Fruit fly (Drosophila melanogaster): ENCODE data around the gene Hmx.

The Hmx gene

dm6 chr3R:17591831-17592230, 33.1 kb downstream of the Hmx start (continued):
- no peak for TF ChIP-seq mld (GFP tag; IDR thresholded peaks at IDR 0.05; ENCODE audit: partially characterized antibody)
- no peak for TF ChIP-seq CG5180 (GFP tag; optimal IDR thresholded peaks at IDR 0.05)
- no peak for TF ChIP-seq croc (GFP tag; conservative IDR thresholded peaks at IDR 0.05)
- no peak for TF ChIP-seq HHEX (GFP tag; optimal IDR thresholded peaks at IDR 0.05)
- no peak for TF ChIP-seq CG4360 (GFP tag; IDR thresholded peaks at IDR 0.05)
- 0 out of 2 replicates have a peak, but pooled peaks have one; percentile 19 for TF ChIP-seq sisA (GFP tag; IDR thresholded peaks at IDR 0.05)
- no peak for TF ChIP-seq Trl (optimal IDR thresholded peaks at IDR 0.05)
- no peak for TF ChIP-seq Trl (GFP tag; optimal IDR thresholded peaks at IDR 0.05)
- TF ChIP-seq ranshi (GFP tag; IDR thresholded peaks at IDR 0.05) = no peak
- TF ChIP-seq lab (GFP tag; optimal IDR thresholded peaks at IDR 0.05) = no peak
- TF ChIP-seq Max (GFP tag; optimal IDR thresholded peaks at IDR 0.05) = no peak
- no peak for TF ChIP-seq MBD-R2 (GFP tag; IDR thresholded peaks at IDR 0.05)
- no peak for TF ChIP-seq Mes4 (GFP tag; optimal IDR thresholded peaks at IDR 0.05)
- TF ChIP-seq ftz-f1 (GFP tag; optimal IDR thresholded peaks at IDR 0.05) = no peak
- no peak for TF ChIP-seq Atf6 (GFP tag; IDR thresholded peaks at IDR 0.05)
- TF ChIP-seq ssp (GFP tag; IDR thresholded peaks at IDR 0.05) = no peak
- TF ChIP-seq CG14710 (tag; optimal IDR thresholded peaks at IDR 0.05) = peak; percentile 16
- TF ChIP-seq Mad (GFP tag; optimal IDR thresholded peaks at IDR 0.05) = no peak
- TF ChIP-seq run (tag; optimal IDR thresholded peaks at IDR 0.05) = no peak
- TF ChIP-seq CG11504 (tag; optimal IDR thresholded peaks at IDR 0.05) = peak; percentile 54
- peak; percentile 48 for TF ChIP-seq phol (tag; optimal IDR thresholded peaks at IDR 0.05)
- TF ChIP-seq oc (tag; optimal IDR thresholded peaks at IDR 0.05) = no peak
- TF ChIP-seq CG1647 (GFP tag; optimal IDR thresholded peaks at IDR 0.05) = no peak
- no peak for TF ChIP-seq CG6813 (GFP tag; optimal IDR thresholded peaks at IDR 0.05)
- TF ChIP-seq wor (GFP tag; IDR thresholded peaks at IDR 0.05) = no peak
- no peak for TF ChIP-seq slp2 (GFP tag; optimal IDR thresholded peaks at IDR 0.05)
- TF ChIP-seq dmrt11E (tag; optimal IDR thresholded peaks at IDR 0.05) = peak; percentile 42
- TF ChIP-seq CG4707 (GFP tag; optimal IDR thresholded peaks at IDR 0.05) = no peak
- no peak for TF ChIP-seq Deaf1 (tag; optimal IDR thresholded peaks at IDR 0.05)
- TF ChIP-seq CG13775 (GFP tag; optimal IDR thresholded peaks at IDR 0.05) = no peak
- TF ChIP-seq B-H2 (GFP tag; optimal IDR thresholded peaks at IDR 0.05) = no peak
- TF ChIP-seq sna (GFP tag; IDR thresholded peaks at IDR 0.05; ENCODE audit: partially characterized antibody) = no peak
- no peak for TF ChIP-seq Oli (tag; optimal IDR thresholded peaks at IDR 0.05)
- no peak for TF ChIP-seq MTF-1 (GFP tag; optimal IDR thresholded peaks at IDR 0.05; ENCODE audit: borderline replicate concordance)
- no peak for TF ChIP-seq NfI (GFP tag; optimal IDR thresholded peaks at IDR 0.05)
- TF ChIP-seq Rfx (GFP tag; IDR thresholded peaks at IDR 0.05) = no peak
- no peak for TF ChIP-seq trem (tag; optimal IDR thresholded peaks at IDR 0.05)
- TF ChIP-seq CG32532 (GFP tag; IDR thresholded peaks at IDR 0.05) = no peak
- no peak for TF ChIP-seq B-H1 (GFP tag; IDR thresholded peaks at IDR 0.05)
- no peak for TF ChIP-seq Optix (GFP tag; IDR thresholded peaks at IDR 0.05)
- TF ChIP-seq CG15073 (GFP tag; optimal IDR thresholded peaks at IDR 0.05) = no peak
- TF ChIP-seq CoRest (tag; optimal IDR thresholded peaks at IDR 0.05) = peak; percentile 10
- TF ChIP-seq CG2116 (GFP tag; optimal IDR thresholded peaks at IDR 0.05) = no peak
- TF ChIP-seq CG7357 (GFP tag; IDR thresholded peaks at IDR 0.05) = no peak
- TF ChIP-seq Sox102F (GFP tag; optimal IDR thresholded peaks at IDR 0.05) = peak; percentile 8
- no peak for TF ChIP-seq Hr78 (GFP tag; optimal IDR thresholded peaks at IDR 0.05)
- TF ChIP-seq CG31388 (GFP tag; optimal IDR thresholded peaks at IDR 0.05) = no peak
- TF ChIP-seq kay (GFP tag; optimal IDR thresholded peaks at IDR 0.05) = no peak
- no peak for TF ChIP-seq CG8281 (tag; optimal IDR thresholded peaks at IDR 0.05)
- TF ChIP-seq ERR (GFP tag; optimal IDR thresholded peaks at IDR 0.05) = no peak
- no peak for TF ChIP-seq CG10147 (GFP tag; optimal IDR thresholded peaks at IDR 0.05)
